Worm (Caenorhabditis elegans) whole organism, L2 larva: Measurements from ENCODE around the gene T07C4.3.

Source experiments
- C34F6.9 ChIP-seq: fragments of 150-350 bp; optimal IDR thresholded peaks from 2 replicates; lab custom pipeline; 2014; ENCODE audit warnings: missing biosample characterization, missing genetic modification characterization
- F13H6.1 ChIP-seq: sonication (generic microtip); optimal IDR thresholded peaks from 2 replicates; lab custom pipeline; 2016; ENCODE audit warnings: missing genetic modification characterization, missing compliant biosample characterization
- R02D3.7 ChIP-seq: fragments of 150-350 bp; optimal IDR thresholded peaks from 2 replicates; lab custom pipeline; 2014; ENCODE audit warnings: missing biosample characterization, missing genetic modification characterization
- Y55F3AM.14 ChIP-seq: fragments of 200-800 bp; sonication (Bioruptor generic); optimal IDR thresholded peaks from 2 replicates; lab custom pipeline; 2018; ENCODE audit warnings: mild to moderate bottlenecking, missing genetic modification characterization, missing compliant biosample characterization
- ZK546.5 ChIP-seq: sonication (generic microtip); optimal IDR thresholded peaks from 2 replicates; lab custom pipeline; 2017; ENCODE audit warnings: missing biosample characterization, missing genetic modification characterization
- alr-1 ChIP-seq: fragments of 150-350 bp; optimal IDR thresholded peaks from 2 replicates; lab custom pipeline; 2014; ENCODE audit warnings: missing biosample characterization, missing genetic modification characterization
- aly-2 ChIP-seq: fragments of 150-350 bp; optimal IDR thresholded peaks from 2 replicates; lab custom pipeline; 2014; ENCODE audit warnings: missing biosample characterization, missing genetic modification characterization
- ama-1 ChIP-seq: fragments of 150-350 bp; optimal IDR thresholded peaks from 2 replicates; lab custom pipeline; 2018; ENCODE audit warnings: inconsistent platforms
- blmp-1 ChIP-seq: sonication (generic microtip); optimal IDR thresholded peaks from 2 replicates; lab custom pipeline; 2017; ENCODE audit warnings: missing genetic modification characterization, mild to moderate bottlenecking, missing compliant biosample characterization, antibody characterized with exemption, moderate library complexity; ENCODE audit not compliant: insufficient read depth
- ceh-16 ChIP-seq: fragments of 150-350 bp; optimal IDR thresholded peaks from 2 replicates; lab custom pipeline; 2014; ENCODE audit warnings: missing biosample characterization, missing genetic modification characterization
- ceh-82 ChIP-seq: fragments of 150-350 bp; optimal IDR thresholded peaks from 2 replicates; lab custom pipeline; 2014; ENCODE audit warnings: missing biosample characterization, missing genetic modification characterization
- crh-2 ChIP-seq: sonication (generic microtip); optimal IDR thresholded peaks from 2 replicates; lab custom pipeline; 2017; ENCODE audit warnings: missing biosample characterization, missing genetic modification characterization
- dmd-4 ChIP-seq: sonication (generic microtip); optimal IDR thresholded peaks from 2 replicates; lab custom pipeline; 2017; ENCODE audit warnings: missing biosample characterization, missing genetic modification characterization
- egl-27 ChIP-seq: sonication (generic microtip); optimal IDR thresholded peaks from 3 replicates; lab custom pipeline; 2017; ENCODE audit warnings: missing biosample characterization, missing genetic modification reagents, missing genetic modification characterization
- elt-1 ChIP-seq: fragments of 150-350 bp; optimal IDR thresholded peaks from 2 replicates; lab custom pipeline; 2014; ENCODE audit warnings: missing biosample characterization, missing genetic modification characterization
- elt-3 ChIP-seq: sonication (generic microtip); optimal IDR thresholded peaks from 2 replicates; lab custom pipeline; 2017; ENCODE audit warnings: missing biosample characterization, missing genetic modification characterization
- fos-1 ChIP-seq: fragments of 150-350 bp; optimal IDR thresholded peaks from 2 replicates; lab custom pipeline; 2014; ENCODE audit warnings: missing biosample characterization, missing genetic modification characterization
- gmeb-1 ChIP-seq: fragments of 150-350 bp; optimal IDR thresholded peaks from 2 replicates; lab custom pipeline; 2014; ENCODE audit warnings: missing biosample characterization, missing genetic modification characterization
- lin-11 ChIP-seq: fragments of 150-350 bp; sonication (generic microtip); optimal IDR thresholded peaks from 2 replicates; lab custom pipeline; 2014; ENCODE audit warnings: missing biosample characterization, missing genetic modification characterization, inconsistent platforms, mixed read lengths
- lin-13 ChIP-seq: fragments of 150-350 bp; optimal IDR thresholded peaks from 2 replicates; lab custom pipeline; 2014; ENCODE audit warnings: missing biosample characterization, missing genetic modification reagents, missing genetic modification characterization
- lin-39 ChIP-seq: fragments of 150-350 bp; optimal IDR thresholded peaks from 2 replicates; lab custom pipeline; 2014; ENCODE audit warnings: missing biosample characterization, missing genetic modification reagents, missing genetic modification characterization
- lsy-2 ChIP-seq, 2 experiments: fragments of 150-350 bp in 1 of 2; sonication (generic microtip) in 1 of 2; optimal IDR thresholded peaks; 2 replicates each; lab custom pipeline; 2014 to 2017; ENCODE audit warnings: missing biosample characterization in 2 of 2, missing genetic modification characterization in 2 of 2
- mab-5 ChIP-seq: fragments of 150-350 bp; optimal IDR thresholded peaks from 2 replicates; lab custom pipeline; 2014; ENCODE audit warnings: missing biosample characterization, missing genetic modification characterization
- mbf-1 ChIP-seq: sonication (generic microtip); optimal IDR thresholded peaks from 2 replicates; lab custom pipeline; 2017; ENCODE audit warnings: missing biosample characterization, missing genetic modification characterization
- mdl-1 ChIP-seq, 2 experiments: fragments of 150-350 bp in 1 of 2; sonication (generic microtip) in 1 of 2; optimal IDR thresholded peaks; 2 replicates each; lab custom pipeline; 2017; ENCODE audit warnings: missing biosample characterization in 2 of 2, missing genetic modification characterization in 2 of 2
- nhr-10 ChIP-seq: sonication (generic microtip); optimal IDR thresholded peaks from 2 replicates; lab custom pipeline; 2017; ENCODE audit warnings: missing biosample characterization, missing genetic modification characterization
- nhr-11 ChIP-seq: fragments of 150-350 bp; optimal IDR thresholded peaks from 2 replicates; lab custom pipeline; 2014; ENCODE audit warnings: missing biosample characterization, missing genetic modification characterization
- nhr-12 ChIP-seq: fragments of 150-350 bp; optimal IDR thresholded peaks from 2 replicates; lab custom pipeline; 2014; ENCODE audit warnings: missing biosample characterization, missing genetic modification characterization
- nhr-129 ChIP-seq: fragments of 150-350 bp; optimal IDR thresholded peaks from 2 replicates; lab custom pipeline; 2014; ENCODE audit warnings: missing biosample characterization, missing genetic modification characterization
- nhr-21 ChIP-seq: fragments of 150-350 bp; optimal IDR thresholded peaks from 2 replicates; lab custom pipeline; 2014; ENCODE audit warnings: missing biosample characterization, missing genetic modification characterization
- nhr-23 ChIP-seq: fragments of 150-350 bp; optimal IDR thresholded peaks from 2 replicates; lab custom pipeline; 2014; ENCODE audit warnings: missing biosample characterization, missing genetic modification reagents, missing genetic modification characterization
- nhr-237 ChIP-seq: fragments of 150-350 bp; optimal IDR thresholded peaks from 2 replicates; lab custom pipeline; 2014; ENCODE audit warnings: missing biosample characterization, missing genetic modification characterization
- nhr-25 ChIP-seq: fragments of 150-350 bp; sonication (generic microtip); optimal IDR thresholded peaks from 3 replicates; lab custom pipeline; 2014; ENCODE audit warnings: missing biosample characterization, missing genetic modification characterization
- nhr-6 ChIP-seq: fragments of 150-350 bp; optimal IDR thresholded peaks from 2 replicates; lab custom pipeline; 2014; ENCODE audit warnings: missing biosample characterization, missing genetic modification characterization
- nhr-77 ChIP-seq: fragments of 150-350 bp; optimal IDR thresholded peaks from 2 replicates; lab custom pipeline; 2014; ENCODE audit warnings: missing biosample characterization, missing genetic modification characterization
- peb-1 ChIP-seq: fragments of 150-350 bp; optimal IDR thresholded peaks from 2 replicates; lab custom pipeline; 2014; ENCODE audit warnings: missing biosample characterization, missing genetic modification characterization
- sem-4 ChIP-seq: fragments of 150-350 bp; optimal IDR thresholded peaks from 2 replicates; lab custom pipeline; 2014; ENCODE audit warnings: missing biosample characterization, missing genetic modification reagents, missing genetic modification characterization
- skn-1 ChIP-seq: sonication (generic microtip); optimal IDR thresholded peaks from 2 replicates; lab custom pipeline; 2017; ENCODE audit warnings: missing biosample characterization, missing genetic modification characterization
- sma-3 ChIP-seq: sonication (generic microtip); optimal IDR thresholded peaks from 2 replicates; lab custom pipeline; 2016; ENCODE audit warnings: missing genetic modification reagents, missing genetic modification characterization, missing compliant biosample characterization
- sma-9 ChIP-seq, 2 experiments: fragments of 150-350 bp in 1 of 2; sonication (generic microtip) in 1 of 2; optimal IDR thresholded peaks; 2 replicates each; lab custom pipeline; 2014 to 2016; ENCODE audit warnings: missing genetic modification characterization in 2 of 2, mild to moderate bottlenecking in 1 of 2, missing biosample characterization in 1 of 2, missing compliant biosample characterization in 1 of 2, missing genetic modification reagents in 1 of 2, moderate library complexity in 1 of 2
- snpc-4 ChIP-seq: fragments of 150-350 bp; optimal IDR thresholded peaks from 2 replicates; lab custom pipeline; 2014; ENCODE audit warnings: missing biosample characterization, missing genetic modification characterization
- unc-39 ChIP-seq: fragments of 150-350 bp; optimal IDR thresholded peaks from 2 replicates; lab custom pipeline; 2014; ENCODE audit warnings: missing biosample characterization, missing genetic modification characterization
- unc-55 ChIP-seq: fragments of 150-350 bp; sonication (generic microtip); optimal IDR thresholded peaks from 3 replicates; lab custom pipeline; 2014; ENCODE audit warnings: missing biosample characterization, missing genetic modification reagents, missing genetic modification characterization
- unc-62 ChIP-seq: fragments of 150-350 bp; optimal IDR thresholded peaks from 2 replicates; lab custom pipeline; 2014; ENCODE audit warnings: missing biosample characterization, missing genetic modification reagents, missing genetic modification characterization
- zag-1 ChIP-seq: fragments of 150-350 bp; optimal IDR thresholded peaks from 2 replicates; lab custom pipeline; 2014; ENCODE audit warnings: missing biosample characterization, missing genetic modification characterization
- ztf-1 ChIP-seq: fragments of 200-800 bp; sonication (Bioruptor generic); conservative IDR thresholded peaks from 2 replicates; pipeline ENCODE4 v1.3.6; 2022; ENCODE audit warnings: missing genetic modification characterization, missing compliant biosample characterization
- ztf-11 ChIP-seq: sonication (generic microtip); optimal IDR thresholded peaks from 2 replicates; lab custom pipeline; 2017; ENCODE audit warnings: missing biosample characterization, missing genetic modification characterization
- ztf-4 ChIP-seq: fragments of 150-350 bp; optimal IDR thresholded peaks from 2 replicates; lab custom pipeline; 2014; ENCODE audit warnings: missing biosample characterization, missing genetic modification characterization

The T07C4.3 gene

ce11 chrIII:10396891-10397502 lies 45.0 kb downstream of the T07C4.3 start:
- TF ChIP-seq sma-9 (GFP tag; optimal IDR thresholded peaks at IDR 0.05; lab: Kevin White, UChicago) (no peak), sma-9 (tag; optimal IDR thresholded peaks at IDR 0.05; lab: Kevin White, UChicago) (no peak), unc-62 (GFP tag; lab: Kevin White, UChicago) (no peak), nhr-25 (tag; lab: Kevin White, UChicago) (no peak), nhr-11 (no peak), nhr-6 (tag; lab: Kevin White, UChicago) (no peak), egl-27 (tag; lab: Kevin White, UChicago) (no peak), sma-3 (GFP tag; lab: Kevin White, UChicago) (no peak), lin-39 (tag; lab: Kevin White, UChicago) (no peak)
- TF ChIP-seq, all 48 proteins: peak for 0

ce11 chrIII:10398919-10399318 lies 47.0 kb downstream of the T07C4.3 start:
- TF ChIP-seq lin-39 (tag; lab: Kevin White, UChicago) (no peak), mbf-1 (tag; lab: Kevin White, UChicago) (no peak), fos-1 (tag; lab: Kevin White, UChicago) (no peak), nhr-129 (tag; lab: Kevin White, UChicago) (peak; percentile 47), nhr-10 (tag; lab: Kevin White, UChicago) (no peak), F13H6.1 (tag; lab: Kevin White, UChicago) (no peak), mab-5 (no peak), R02D3.7 (tag; lab: Kevin White, UChicago) (no peak), elt-3 (no peak), unc-62 (GFP tag; lab: Kevin White, UChicago) (no peak), dmd-4 (no peak), ztf-1 (GFP tag; lab: Robert Waterston, UW) (no peak), aly-2 (tag; lab: Kevin White, UChicago) (no peak), ceh-82 (tag; lab: Kevin White, UChicago) (no peak), skn-1 (tag; lab: Kevin White, UChicago) (no peak), unc-55 (peak; percentile 39), Y55F3AM.14 (GFP tag; lab: Kevin White, UChicago) (no peak), lin-13 (GFP tag; lab: Kevin White, UChicago) (no peak), sma-3 (GFP tag; lab: Kevin White, UChicago) (no peak), mdl-1 (tag; optimal IDR thresholded peaks at IDR 0.05; lab: Kevin White, UChicago) (no peak), nhr-11 (no peak), ceh-16 (tag; lab: Kevin White, UChicago) (no peak), crh-2 (tag; lab: Kevin White, UChicago) (peak; percentile 26), sma-9 (GFP tag; optimal IDR thresholded peaks at IDR 0.05; lab: Kevin White, UChicago) (no peak), sma-9 (tag; optimal IDR thresholded peaks at IDR 0.05; lab: Kevin White, UChicago) (no peak), zag-1 (peak; percentile 71), snpc-4 (tag; lab: Kevin White, UChicago) (no peak), alr-1 (tag; lab: Kevin White, UChicago) (no peak), ztf-11 (tag; lab: Kevin White, UChicago) (no peak), ztf-4 (no peak), C34F6.9 (tag; lab: Kevin White, UChicago) (peak; percentile 45), unc-39 (tag; lab: Kevin White, UChicago) (no peak), nhr-23 (tag; lab: Kevin White, UChicago) (no peak), elt-1 (tag; lab: Kevin White, UChicago) (no peak), nhr-237 (tag; lab: Kevin White, UChicago) (no peak), nhr-25 (tag; lab: Kevin White, UChicago) (no peak), egl-27 (tag; lab: Kevin White, UChicago) (no peak), blmp-1 (no peak), ama-1 (lab: Kevin White, UChicago) (no peak), ZK546.5 (no peak), peb-1 (tag; lab: Kevin White, UChicago) (no peak), nhr-12 (tag; lab: Kevin White, UChicago) (no peak), gmeb-1 (no peak), lin-11 (peak; percentile 25), nhr-77 (tag; lab: Kevin White, UChicago) (no peak), lsy-2 (tag; optimal IDR thresholded peaks at IDR 0.05; lab: Kevin White, UChicago) (peak in 1 of 2 experiments; percentile 53), sem-4 (no peak), nhr-6 (tag; lab: Kevin White, UChicago) (no peak), nhr-21 (no peak)
- TF ChIP-seq, all 48 proteins: peak for 7
